Worm (Caenorhabditis elegans) whole organism, mixed stage, embryonic: ENCODE results near the gene agt-1.

Experiments
- M03D4.4 ChIP-seq: sonication (generic microtip); optimal IDR thresholded peaks from 2 replicates; lab custom pipeline; 2017; ENCODE audit warnings: mild to moderate bottlenecking, missing genetic modification characterization, missing compliant biosample characterization
- bed-3 ChIP-seq: fragments of 200-800 bp; sonication (Bioruptor generic); optimal IDR thresholded peaks from 3 replicates; lab custom pipeline; 2018; ENCODE audit warnings: mild to moderate bottlenecking, missing genetic modification characterization, moderate library complexity, missing compliant biosample characterization
- blmp-1 ChIP-seq: fragments of 150-350 bp; optimal IDR thresholded peaks from 2 replicates; lab custom pipeline; 2014; ENCODE audit warnings: missing biosample characterization, missing genetic modification characterization
- ceh-83 ChIP-seq: fragments of 200-800 bp; sonication (Bioruptor generic); optimal IDR thresholded peaks from 2 replicates; lab custom pipeline; 2018; ENCODE audit warnings: mild to moderate bottlenecking, missing genetic modification characterization, missing compliant biosample characterization
- ces-1 ChIP-seq: fragments of 150-350 bp; optimal IDR thresholded peaks from 2 replicates; lab custom pipeline; 2014; ENCODE audit warnings: missing biosample characterization, missing genetic modification reagents, missing genetic modification characterization
- cnd-1 ChIP-seq: fragments of 200-800 bp; sonication (Bioruptor generic); optimal IDR thresholded peaks from 2 replicates; lab custom pipeline; 2018; ENCODE audit warnings: mild to moderate bottlenecking, missing genetic modification characterization, missing compliant biosample characterization
- elt-1 ChIP-seq: sonication (generic microtip); optimal IDR thresholded peaks from 2 replicates; lab custom pipeline; 2017; ENCODE audit warnings: missing genetic modification characterization, mild to moderate bottlenecking, missing compliant biosample characterization, antibody characterized with exemption, moderate library complexity, borderline replicate concordance; ENCODE audit not compliant: insufficient read depth
- elt-3 ChIP-seq: fragments of 150-350 bp; optimal IDR thresholded peaks from 2 replicates; lab custom pipeline; 2014; ENCODE audit warnings: missing biosample characterization, missing genetic modification characterization
- flh-1 ChIP-seq: fragments of 200-800 bp; sonication (Bioruptor generic); optimal IDR thresholded peaks from 2 replicates; lab custom pipeline; 2018; ENCODE audit warnings: mild to moderate bottlenecking, missing genetic modification characterization, moderate library complexity, missing compliant biosample characterization
- ham-2 ChIP-seq: fragments of 200-800 bp; sonication (Bioruptor generic); optimal IDR thresholded peaks from 2 replicates; lab custom pipeline; 2018; ENCODE audit warnings: mild to moderate bottlenecking, missing genetic modification characterization, missing compliant biosample characterization
- hlh-1 ChIP-seq: fragments of 150-350 bp; optimal IDR thresholded peaks from 2 replicates; lab custom pipeline; 2014; ENCODE audit warnings: missing biosample characterization, missing genetic modification reagents, missing genetic modification characterization
- lin-13 ChIP-seq: fragments of 150-350 bp; optimal IDR thresholded peaks from 2 replicates; lab custom pipeline; 2014; ENCODE audit warnings: missing biosample characterization, missing genetic modification characterization
- lin-32 ChIP-seq: fragments of 200-800 bp; sonication (Bioruptor generic); optimal IDR thresholded peaks from 2 replicates; lab custom pipeline; 2018; ENCODE audit warnings: mild to moderate bottlenecking, missing genetic modification characterization, missing compliant biosample characterization
- lsy-2 ChIP-seq: fragments of 150-350 bp; optimal IDR thresholded peaks from 2 replicates; lab custom pipeline; 2014; ENCODE audit warnings: missing biosample characterization, missing genetic modification characterization
- mab-5 ChIP-seq: fragments of 150-350 bp; optimal IDR thresholded peaks from 2 replicates; lab custom pipeline; 2014; ENCODE audit warnings: missing biosample characterization, missing genetic modification characterization
- mep-1 ChIP-seq: fragments of 150-350 bp; optimal IDR thresholded peaks from 2 replicates; lab custom pipeline; 2017; ENCODE audit warnings: missing biosample characterization, missing genetic modification reagents, missing genetic modification characterization, inconsistent platforms
- mls-2 ChIP-seq: sonication (generic microtip); optimal IDR thresholded peaks from 2 replicates; lab custom pipeline; 2016; ENCODE audit warnings: mild to moderate bottlenecking, missing genetic modification characterization, moderate library complexity, missing compliant biosample characterization
- nhr-12 ChIP-seq: fragments of 150-350 bp; optimal IDR thresholded peaks from 2 replicates; lab custom pipeline; 2014; ENCODE audit warnings: missing biosample characterization, missing genetic modification characterization
- nhr-2 ChIP-seq: fragments of 150-350 bp; optimal IDR thresholded peaks from 2 replicates; lab custom pipeline; 2014; ENCODE audit warnings: missing biosample characterization, missing genetic modification characterization
- nhr-237 ChIP-seq: fragments of 150-350 bp; optimal IDR thresholded peaks from 2 replicates; lab custom pipeline; 2014; ENCODE audit warnings: missing biosample characterization, missing genetic modification characterization
- nhr-28 ChIP-seq: fragments of 150-350 bp; optimal IDR thresholded peaks from 2 replicates; lab custom pipeline; 2014; ENCODE audit warnings: missing biosample characterization, missing genetic modification characterization
- nhr-76 ChIP-seq: sonication (generic microtip); optimal IDR thresholded peaks from 2 replicates; lab custom pipeline; 2017; ENCODE audit warnings: missing biosample characterization, missing genetic modification characterization
- pha-4 ChIP-seq: fragments of 150-350 bp; optimal IDR thresholded peaks from 2 replicates; lab custom pipeline; 2018; ENCODE audit warnings: missing biosample characterization, missing genetic modification reagents, missing genetic modification characterization
- sem-2 ChIP-seq: fragments of 200-800 bp; sonication (Bioruptor generic); optimal IDR thresholded peaks from 2 replicates; lab custom pipeline; 2018; ENCODE audit warnings: mild to moderate bottlenecking, missing genetic modification characterization, missing compliant biosample characterization
- snpc-4 ChIP-seq: fragments of 150-350 bp; optimal IDR thresholded peaks from 2 replicates; lab custom pipeline; 2014; ENCODE audit warnings: missing biosample characterization, missing genetic modification characterization
- sptf-1 ChIP-seq: sonication (generic microtip); optimal IDR thresholded peaks from 2 replicates; lab custom pipeline; 2017; ENCODE audit warnings: mild to moderate bottlenecking, missing genetic modification characterization, moderate library complexity, missing compliant biosample characterization
- tbx-8 ChIP-seq: fragments of 200-800 bp; sonication (Bioruptor generic); optimal IDR thresholded peaks from 2 replicates; lab custom pipeline; 2018; ENCODE audit warnings: mild to moderate bottlenecking, missing genetic modification characterization, moderate library complexity, missing compliant biosample characterization
- unc-120 ChIP-seq: sonication (generic microtip); optimal IDR thresholded peaks from 2 replicates; lab custom pipeline; 2017; ENCODE audit warnings: missing genetic modification characterization, missing compliant biosample characterization; ENCODE audit not compliant: poor library complexity, severe bottlenecking
- unc-39 ChIP-seq: fragments of 150-350 bp; optimal IDR thresholded peaks from 2 replicates; lab custom pipeline; 2014; ENCODE audit warnings: missing biosample characterization, missing genetic modification characterization
- unc-62 ChIP-seq: fragments of 150-350 bp; optimal IDR thresholded peaks from 2 replicates; lab custom pipeline; 2014; ENCODE audit warnings: missing biosample characterization, missing genetic modification reagents, missing genetic modification characterization
- zip-8 ChIP-seq: fragments of 150-350 bp; optimal IDR thresholded peaks from 2 replicates; lab custom pipeline; 2014; ENCODE audit warnings: missing biosample characterization, missing genetic modification characterization
- ztf-11 ChIP-seq: fragments of 150-350 bp; optimal IDR thresholded peaks from 2 replicates; lab custom pipeline; 2014; ENCODE audit warnings: missing biosample characterization, missing genetic modification characterization

The agt-1 gene

ce11 chrIV:13383763-13384436, 14.7 kb upstream of the agt-1 start, which contains the start of gene rab-19:
Gene rab-19 (minus strand): TSS chrIV:13384386.
- TF ChIP-seq ces-1 (GFP tag; lab: Kevin White, UChicago) (peak; percentile 91), lin-13 (tag; lab: Kevin White, UChicago) (no peak)

- TF ChIP-seq sptf-1 (no peak), nhr-237 (no peak), mep-1 (no peak), pha-4 (no peak), unc-62 (no peak), nhr-2 (tag; lab: Kevin White, UChicago) (no peak), unc-39 (no peak), elt-1 (tag; lab: Kevin White, UChicago) (no peak), nhr-76 (tag; lab: Kevin White, UChicago) (no peak), sem-2 (GFP tag; lab: Kevin White, UChicago) (no peak), M03D4.4 (tag; lab: Kevin White, UChicago) (no peak), zip-8 (no peak), nhr-12 (no peak), nhr-28 (tag; lab: Kevin White, UChicago) (no peak), flh-1 (GFP tag; lab: Kevin White, UChicago) (no peak), lin-32 (GFP tag; lab: Kevin White, UChicago) (no peak)
Measured at ce11 chrIV:13381823-13382222, 12.6 kb upstream of the agt-1 start, which contains the start of gene emc-3. Gene emc-3 (minus strand): TSS chrIV:13381923.

- TF ChIP-seq ces-1 (GFP tag; lab: Kevin White, UChicago), result no peak
- no peak for TF ChIP-seq unc-39
- TF ChIP-seq pha-4, result no peak
- no peak for TF ChIP-seq elt-1 (tag; lab: Kevin White, UChicago)
- TF ChIP-seq flh-1 (GFP tag; lab: Kevin White, UChicago), result no peak
- no peak for TF ChIP-seq ceh-83 (GFP tag; lab: Kevin White, UChicago)
- no peak for TF ChIP-seq nhr-76 (tag; lab: Kevin White, UChicago)
- TF ChIP-seq mep-1, result no peak
- no peak for TF ChIP-seq tbx-8 (GFP tag; lab: Kevin White, UChicago)
- no peak for TF ChIP-seq bed-3
- no peak for TF ChIP-seq blmp-1 (tag; lab: Kevin White, UChicago)
- TF ChIP-seq lsy-2 (tag; lab: Kevin White, UChicago), result no peak
- TF ChIP-seq mab-5 (tag; lab: Kevin White, UChicago), result no peak
- TF ChIP-seq snpc-4 (tag; lab: Kevin White, UChicago), result no peak
- TF ChIP-seq elt-3 (tag; lab: Kevin White, UChicago), result no peak
- no peak for TF ChIP-seq unc-62
- no peak for TF ChIP-seq M03D4.4 (tag; lab: Kevin White, UChicago)
- TF ChIP-seq nhr-2 (tag; lab: Kevin White, UChicago), result no peak
- TF ChIP-seq sem-2 (GFP tag; lab: Kevin White, UChicago), result no peak
Measured at ce11 chrIV:13380506-13380905, 11.3 kb upstream of the agt-1 start.

ce11 chrIV:13377716-13378115, 8.5 kb upstream of the agt-1 start, which contains the start of gene mau-8:
Gene mau-8 (plus strand): TSS chrIV:13378016.
- no peak for TF ChIP-seq sem-2 (GFP tag; lab: Kevin White, UChicago)
- TF ChIP-seq nhr-237, result no peak
- no peak for TF ChIP-seq pha-4
- TF ChIP-seq unc-39, result no peak
- no peak for TF ChIP-seq lin-13 (tag; lab: Kevin White, UChicago)
- TF ChIP-seq cnd-1 (tag; lab: Kevin White, UChicago), result no peak
- TF ChIP-seq elt-1 (tag; lab: Kevin White, UChicago), result no peak
- no peak for TF ChIP-seq ztf-11 (tag; lab: Kevin White, UChicago)
- TF ChIP-seq, all 35 proteins: peak for 0

ce11 chrIV:13374918-13375317, 5.7 kb upstream of the agt-1 start:
- no peak for TF ChIP-seq mep-1
- no peak for TF ChIP-seq lsy-2 (tag; lab: Kevin White, UChicago)
- no peak for TF ChIP-seq nhr-76 (tag; lab: Kevin White, UChicago)
- TF ChIP-seq nhr-28 (tag; lab: Kevin White, UChicago), result no peak
- no peak for TF ChIP-seq unc-62
- TF ChIP-seq elt-1 (tag; lab: Kevin White, UChicago), result no peak
- TF ChIP-seq nhr-2 (tag; lab: Kevin White, UChicago), result no peak

- no peak for TF ChIP-seq mls-2 (tag; lab: Kevin White, UChicago)
- no peak for TF ChIP-seq hlh-1 (tag; lab: Kevin White, UChicago)
- no peak for TF ChIP-seq bed-3
- no peak for TF ChIP-seq nhr-2 (tag; lab: Kevin White, UChicago)
- TF ChIP-seq elt-3 (tag; lab: Kevin White, UChicago), result no peak
- TF ChIP-seq pha-4, result no peak
- TF ChIP-seq cnd-1 (tag; lab: Kevin White, UChicago), result no peak
- TF ChIP-seq ces-1 (GFP tag; lab: Kevin White, UChicago), result no peak
- no peak for TF ChIP-seq nhr-237
- no peak for TF ChIP-seq lsy-2 (tag; lab: Kevin White, UChicago)
- no peak for TF ChIP-seq blmp-1 (tag; lab: Kevin White, UChicago)
- no peak for TF ChIP-seq mep-1
- TF ChIP-seq ham-2 (GFP tag; lab: Kevin White, UChicago), result no peak
- TF ChIP-seq unc-120 (tag; lab: Kevin White, UChicago), result no peak
- TF ChIP-seq tbx-8 (GFP tag; lab: Kevin White, UChicago), result no peak
Measured at ce11 chrIV:13371699-13372098, 2.5 kb upstream of the agt-1 start, which contains the start of gene Y62E10A.6. Gene Y62E10A.6 (plus strand): TSS chrIV:13371999.
